Fruit fly (Drosophila melanogaster) whole organism, pupa: ENCODE measurements around the gene TwdlH.

Experiments used
- CG10348 ChIP-seq: fragments of 200-800 bp; sonication (Bioruptor generic); IDR thresholded peaks from 2 replicates; pipeline ENCODE4 v1.3.6; 2022; ENCODE audit warnings: missing biosample characterization, missing genetic modification characterization
- CG12605 ChIP-seq: fragments of 200-800 bp; sonication (Bioruptor generic); IDR thresholded peaks from 2 replicates; pipeline ENCODE4 v1.3.6; 2022; ENCODE audit warnings: missing biosample characterization, missing genetic modification characterization
- CG13204 ChIP-seq: fragments of 200-800 bp; sonication (Bioruptor generic); optimal IDR thresholded peaks from 2 replicates; lab custom pipeline; 2018; ENCODE audit warnings: missing biosample characterization, mild to moderate bottlenecking, missing genetic modification characterization, moderate library complexity
- CG14655 ChIP-seq: fragments of 200-800 bp; sonication (Bioruptor generic); optimal IDR thresholded peaks from 3 replicates; lab custom pipeline; 2017; ENCODE audit warnings: mild to moderate bottlenecking, missing biosample characterization, missing genetic modification reagents, missing genetic modification characterization
- CG15710 ChIP-seq: fragments of 200-800 bp; sonication (Bioruptor generic); optimal IDR thresholded peaks from 2 replicates; lab custom pipeline; 2018; ENCODE audit warnings: missing biosample characterization, mild to moderate bottlenecking, missing genetic modification characterization, moderate library complexity
- CG17806 ChIP-seq: fragments of 200-800 bp; sonication (Bioruptor generic); optimal IDR thresholded peaks from 2 replicates; lab custom pipeline; 2018; ENCODE audit warnings: missing biosample characterization, mild to moderate bottlenecking, missing genetic modification characterization, moderate library complexity
- CG32121 ChIP-seq: fragments of 200-800 bp; sonication (Bioruptor generic); IDR thresholded peaks from 2 replicates; pipeline ENCODE4 v1.3.6; 2022; ENCODE audit warnings: missing biosample characterization, missing genetic modification characterization
- CG34367 ChIP-seq: fragments of 200-800 bp; sonication (Bioruptor generic); optimal IDR thresholded peaks from 2 replicates; lab custom pipeline; 2018; ENCODE audit warnings: missing biosample characterization, mild to moderate bottlenecking, missing genetic modification characterization
- CG4496 ChIP-seq: fragments of 200-800 bp; sonication (Bioruptor generic); IDR thresholded peaks from 3 replicates; pipeline ENCODE4 v1.3.6; 2022; ENCODE audit warnings: missing biosample characterization, missing genetic modification characterization
- CG8159 ChIP-seq: fragments of 200-800 bp; sonication (Bioruptor generic); optimal IDR thresholded peaks from 3 replicates; lab custom pipeline; 2018; ENCODE audit warnings: missing biosample characterization, mild to moderate bottlenecking, missing genetic modification characterization, moderate library complexity
- CG8301 ChIP-seq: fragments of 200-800 bp; sonication (Bioruptor generic); optimal IDR thresholded peaks from 2 replicates; lab custom pipeline; 2018; ENCODE audit warnings: missing biosample characterization, mild to moderate bottlenecking, missing genetic modification characterization
- CG9948 ChIP-seq: fragments of 200-800 bp; sonication (Bioruptor generic); optimal IDR thresholded peaks from 2 replicates; lab custom pipeline; 2018; ENCODE audit warnings: missing biosample characterization, mild to moderate bottlenecking, missing genetic modification characterization, moderate library complexity
- D1 ChIP-seq: fragments of 200-800 bp; sonication (Bioruptor generic); optimal IDR thresholded peaks from 2 replicates; lab custom pipeline; 2018; ENCODE audit warnings: missing biosample characterization, mild to moderate bottlenecking, missing genetic modification characterization, moderate library complexity
- Ets98B ChIP-seq: fragments of 200-800 bp; sonication (Bioruptor generic); IDR thresholded peaks from 2 replicates; pipeline ENCODE4 v1.3.6; 2022; ENCODE audit warnings: missing biosample characterization, missing genetic modification characterization
- Pif1A ChIP-seq: fragments of 200-800 bp; sonication (Bioruptor generic); optimal IDR thresholded peaks from 3 replicates; lab custom pipeline; 2016; ENCODE audit warnings: missing biosample characterization, missing genetic modification characterization
- Pif1B ChIP-seq: fragments of 200-800 bp; sonication (Bioruptor generic); optimal IDR thresholded peaks from 3 replicates; lab custom pipeline; 2016; ENCODE audit warnings: missing biosample characterization, missing genetic modification characterization
- fd96Ca ChIP-seq: fragments of 200-800 bp; sonication (Bioruptor generic); IDR thresholded peaks from 3 replicates; pipeline ENCODE4 v1.3.6; 2022; ENCODE audit warnings: missing biosample characterization, missing genetic modification characterization
- gl ChIP-seq: fragments of 200-800 bp; sonication (Bioruptor generic); optimal IDR thresholded peaks from 2 replicates; lab custom pipeline; 2018; ENCODE audit warnings: missing biosample characterization, mild to moderate bottlenecking, missing genetic modification characterization

TwdlH gene

dm6 chr3R:26656140-26656539, 22.6 kb downstream of the TwdlH start, which contains the start of gene Tb:
TSS of gene Tb (plus strand) at chr3R:26656440.
- TF ChIP-seq CG4496 (GFP tag; lab: Robert Waterston, UW) = no peak
- TF ChIP-seq CG8159 = no peak
- no peak for TF ChIP-seq CG9948 (tag; lab: Kevin White, UChicago)
- no peak for TF ChIP-seq CG14655 (GFP tag; lab: Kevin White, UChicago)
- no peak for TF ChIP-seq gl
- TF ChIP-seq CG34367 (tag; lab: Kevin White, UChicago) = no peak
- no peak for TF ChIP-seq CG32121
- no peak for TF ChIP-seq Ets98B (GFP tag; lab: Robert Waterston, UW)
- no peak for TF ChIP-seq fd96Ca (GFP tag; lab: Robert Waterston, UW)
- no peak for TF ChIP-seq CG12605 (GFP tag; lab: Robert Waterston, UW)
- no peak for TF ChIP-seq Pif1B (GFP tag; lab: Kevin White, UChicago)
- TF ChIP-seq CG15710 (tag; lab: Kevin White, UChicago) = no peak
- TF ChIP-seq CG8301 (tag; lab: Kevin White, UChicago) = no peak

- TF ChIP-seq CG13204 (GFP tag; lab: Kevin White, UChicago) (no peak), CG8159 (no peak), CG32121 (no peak), Pif1A (GFP tag; lab: Kevin White, UChicago) (no peak), CG14655 (GFP tag; lab: Kevin White, UChicago) (no peak), D1 (no peak), CG10348 (GFP tag; lab: Robert Waterston, UW) (no peak), gl (no peak), CG34367 (tag; lab: Kevin White, UChicago) (no peak), Ets98B (GFP tag; lab: Robert Waterston, UW) (no peak), CG12605 (GFP tag; lab: Robert Waterston, UW) (no peak)
Measured at dm6 chr3R:26670277-26670676, 36.7 kb downstream of the TwdlH start.

DNA sequence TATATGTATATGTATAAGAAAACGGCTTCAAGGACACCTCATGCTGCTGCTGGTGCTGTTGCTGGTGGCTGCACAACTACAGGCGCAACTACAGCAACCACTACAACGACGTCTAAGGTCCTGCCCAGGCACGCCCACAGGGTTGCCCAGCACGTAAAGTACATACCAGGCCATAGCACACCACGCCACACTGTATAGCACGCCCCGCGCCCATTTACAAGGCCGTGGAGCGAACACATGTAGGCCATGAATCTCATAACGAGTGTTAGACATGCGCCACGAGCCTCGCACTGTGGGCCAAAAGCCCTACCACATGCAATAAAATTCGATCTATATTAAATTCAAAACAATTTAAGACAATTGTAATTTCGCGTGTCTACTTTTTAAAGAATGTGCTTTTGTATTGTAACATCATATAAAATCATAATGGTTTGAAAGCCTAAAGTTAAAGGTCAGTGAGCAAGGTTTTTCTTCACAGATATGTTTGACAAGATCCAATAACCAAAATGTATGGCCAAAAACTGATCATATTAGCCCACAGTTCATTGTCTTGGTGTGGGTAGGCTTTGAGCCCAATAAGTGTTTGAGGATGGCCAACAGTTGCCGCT, 38.1 kb downstream of the TwdlH start:
- TF ChIP-seq CG8159 = peak; percentile 6
- TF ChIP-seq CG10348 (GFP tag; lab: Robert Waterston, UW) = no peak
- peak; percentile 15 for TF ChIP-seq CG14655 (GFP tag; lab: Kevin White, UChicago)
- no peak for TF ChIP-seq Pif1A (GFP tag; lab: Kevin White, UChicago)
- TF ChIP-seq CG17806 (tag; lab: Kevin White, UChicago) = no peak
- no peak for TF ChIP-seq fd96Ca (GFP tag; lab: Robert Waterston, UW)
- no peak for TF ChIP-seq Ets98B (GFP tag; lab: Robert Waterston, UW)
- TF ChIP-seq Pif1B (GFP tag; lab: Kevin White, UChicago) = no peak

dm6 chr3R:26681947-26682346, 48.4 kb downstream of the TwdlH start, which contains the start of gene beat-VII:
TSS of gene beat-VII (minus strand) at chr3R:26681966.
- TF ChIP-seq CG15710 (tag; lab: Kevin White, UChicago) = no peak
- no peak for TF ChIP-seq CG32121
- TF ChIP-seq CG12605 (GFP tag; lab: Robert Waterston, UW) = peak; percentile 80
- TF ChIP-seq CG13204 (GFP tag; lab: Kevin White, UChicago) = peak; percentile 3
- no peak for TF ChIP-seq CG17806 (tag; lab: Kevin White, UChicago)
- no peak for TF ChIP-seq Pif1A (GFP tag; lab: Kevin White, UChicago)
